Fruit fly (Drosophila melanogaster): ENCODE results near the gene CG2924.

The CG2924 gene

DNA sequence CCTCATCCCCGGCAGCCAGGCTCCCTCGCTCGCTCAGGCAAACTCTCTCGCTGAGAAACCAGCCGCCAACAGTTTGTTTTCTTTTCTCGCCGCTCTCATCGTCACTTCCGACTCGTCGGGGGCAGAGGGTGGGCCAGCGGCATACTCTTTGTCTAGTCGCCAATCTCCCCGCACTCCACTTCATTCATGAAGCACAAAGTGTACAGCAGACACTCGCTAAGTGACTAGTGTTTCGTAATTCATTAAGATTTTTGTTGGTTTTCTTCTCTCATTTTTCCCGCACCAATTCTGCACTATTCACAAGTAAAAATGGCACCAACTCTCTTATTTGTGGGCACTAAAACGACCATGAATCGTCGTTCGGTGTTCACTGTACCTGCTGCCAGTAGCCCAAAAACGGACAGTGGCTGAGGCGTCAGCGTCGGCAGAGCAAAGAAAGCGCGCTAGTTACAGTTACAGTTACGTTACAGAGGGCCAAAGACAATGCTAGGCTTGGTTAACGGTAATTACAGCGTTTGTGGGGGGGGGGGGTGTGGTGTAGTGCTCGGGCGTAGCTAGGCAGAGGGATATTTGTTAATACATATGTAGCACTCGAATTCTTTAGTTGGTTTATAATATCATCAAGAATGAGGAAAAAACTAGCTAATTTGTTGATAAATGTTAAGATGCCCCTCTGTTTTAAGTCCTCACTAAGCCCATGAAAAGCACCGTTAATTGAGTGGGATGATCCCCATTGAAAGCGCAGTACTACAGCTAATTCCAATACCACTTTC lies 27.1 kb upstream of the CG2924 start:
- TF ChIP-seq Crg-1 (GFP tag; optimal IDR thresholded peaks at IDR 0.05): peak; percentile 90
- TF ChIP-seq CG12768 (GFP tag; optimal IDR thresholded peaks at IDR 0.05): peak; percentile 53
- peak; percentile 79 for TF ChIP-seq Mnt (GFP tag; optimal IDR thresholded peaks at IDR 0.05)
- peak; percentile 97 for TF ChIP-seq ovo (GFP tag; optimal IDR thresholded peaks at IDR 0.05)
- peak; percentile 97 for TF ChIP-seq bab1 (GFP tag; optimal IDR thresholded peaks at IDR 0.05)
- peak; percentile 80 for TF ChIP-seq Hr96 (GFP tag; optimal IDR thresholded peaks at IDR 0.05)
- TF ChIP-seq cnc (optimal IDR thresholded peaks at IDR 0.05): no peak
- peak; percentile 29 for TF ChIP-seq CG7045 (GFP tag; optimal IDR thresholded peaks at IDR 0.05)
- peak; percentile 71 for TF ChIP-seq CG11617 (GFP tag; optimal IDR thresholded peaks at IDR 0.05)
- TF ChIP-seq CG33017 (tag; optimal IDR thresholded peaks at IDR 0.05): peak; percentile 60
- TF ChIP-seq Clk (GFP tag; optimal IDR thresholded peaks at IDR 0.05): peak; percentile 27
- peak; percentile 89 for TF ChIP-seq CG7101 (tag; optimal IDR thresholded peaks at IDR 0.05)
- peak; percentile 43 for TF ChIP-seq tj (GFP tag; optimal IDR thresholded peaks at IDR 0.05)
- peak; percentile 66 for TF ChIP-seq cic (GFP tag; optimal IDR thresholded peaks at IDR 0.05)
- TF ChIP-seq CG14711 (tag; optimal IDR thresholded peaks at IDR 0.05): peak; percentile 83
- no peak for TF ChIP-seq toe (GFP tag; optimal IDR thresholded peaks at IDR 0.05)
- TF ChIP-seq CG1620 (GFP tag; optimal IDR thresholded peaks at IDR 0.05): peak; percentile 68
- TF ChIP-seq kay (GFP tag; ENCODE audit: borderline replicate concordance): no peak
- TF ChIP-seq CG5204 (GFP tag; optimal IDR thresholded peaks at IDR 0.05): peak; percentile 31
- peak; percentile 98 for TF ChIP-seq pad (GFP tag; optimal IDR thresholded peaks at IDR 0.05)

dm6 chrX:2296230-2297044 lies 25.9 kb upstream of the CG2924 start:
- TF ChIP-seq tj (GFP tag; optimal IDR thresholded peaks at IDR 0.05) (peak; percentile 98), CG12768 (GFP tag; optimal IDR thresholded peaks at IDR 0.05) (peak; percentile 83), ovo (GFP tag; optimal IDR thresholded peaks at IDR 0.05) (peak; percentile 58), kay (GFP tag; ENCODE audit: borderline replicate concordance) (no peak), Mnt (GFP tag; optimal IDR thresholded peaks at IDR 0.05) (peak; percentile 73), toe (GFP tag; optimal IDR thresholded peaks at IDR 0.05) (peak; percentile 69), cnc (optimal IDR thresholded peaks at IDR 0.05) (no peak), CG11617 (GFP tag; optimal IDR thresholded peaks at IDR 0.05) (peak; percentile 94), Crg-1 (GFP tag; optimal IDR thresholded peaks at IDR 0.05) (peak; percentile 69), Hr96 (GFP tag; optimal IDR thresholded peaks at IDR 0.05) (peak; percentile 95), CG1620 (GFP tag; optimal IDR thresholded peaks at IDR 0.05) (peak; percentile 83), CG5204 (GFP tag; optimal IDR thresholded peaks at IDR 0.05) (peak; percentile 82), cic (GFP tag; optimal IDR thresholded peaks at IDR 0.05) (peak; percentile 57), bab1 (GFP tag; optimal IDR thresholded peaks at IDR 0.05) (peak; percentile 88), pad (GFP tag; optimal IDR thresholded peaks at IDR 0.05) (peak; percentile 74), CG14711 (tag; optimal IDR thresholded peaks at IDR 0.05) (peak; percentile 76), CG7045 (GFP tag; optimal IDR thresholded peaks at IDR 0.05) (peak; percentile 71), CG7101 (tag; optimal IDR thresholded peaks at IDR 0.05) (peak; percentile 86), CG33017 (tag; optimal IDR thresholded peaks at IDR 0.05) (peak; percentile 69), Clk (GFP tag; optimal IDR thresholded peaks at IDR 0.05) (peak; percentile 67)

DNA sequence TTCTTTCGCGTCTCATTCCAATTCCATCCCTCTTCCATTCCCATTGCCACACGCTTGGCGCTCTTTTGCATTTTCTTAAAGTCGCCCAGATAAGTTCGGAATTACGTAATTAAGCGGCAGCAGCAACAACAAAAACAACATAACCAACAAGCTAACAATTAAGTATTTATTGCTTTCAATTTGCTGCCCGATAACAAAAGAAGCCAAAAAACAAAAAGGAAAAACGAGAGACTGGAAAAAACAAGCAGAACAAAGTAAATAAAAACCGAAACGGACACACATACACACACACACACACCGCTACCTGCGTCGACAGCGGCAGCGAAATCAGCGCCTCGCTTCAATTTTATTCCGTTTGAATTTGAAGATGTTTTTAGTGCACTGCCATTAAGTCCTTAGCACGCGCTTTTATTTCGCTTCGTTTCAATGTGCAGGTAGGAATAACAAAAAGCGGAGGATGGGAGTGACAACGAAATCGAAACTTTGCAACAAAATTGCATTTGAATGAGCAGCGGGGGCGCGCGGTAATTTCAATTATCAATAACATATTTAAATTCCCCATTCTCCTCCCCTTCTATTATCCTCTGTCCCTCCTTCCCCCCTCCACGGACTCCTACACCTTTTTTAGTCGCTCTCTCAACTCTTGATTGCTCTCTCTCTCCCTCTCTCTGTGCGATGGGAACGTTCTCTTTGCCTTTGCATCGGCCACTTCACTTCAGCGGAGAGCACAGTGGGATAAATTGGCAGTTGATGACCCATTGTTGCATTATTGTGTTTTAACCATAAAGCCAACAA lies 25.1 kb upstream of the CG2924 start, which contains the start of gene Raf:
TSS of gene Raf (plus strand) at position 32 of the 795 bp plus-strand sequence.
- TF ChIP-seq Crg-1 (GFP tag; optimal IDR thresholded peaks at IDR 0.05) (peak; percentile 79), CG14711 (tag; optimal IDR thresholded peaks at IDR 0.05) (no peak), pad (GFP tag; optimal IDR thresholded peaks at IDR 0.05) (peak; percentile 84), CG7045 (GFP tag; optimal IDR thresholded peaks at IDR 0.05) (no peak), ovo (GFP tag; optimal IDR thresholded peaks at IDR 0.05) (peak; percentile 72), tj (GFP tag; optimal IDR thresholded peaks at IDR 0.05) (no peak)

- TF ChIP-seq CG5204 (GFP tag; optimal IDR thresholded peaks at IDR 0.05) (no peak), bab1 (GFP tag; optimal IDR thresholded peaks at IDR 0.05) (peak; percentile 50), pad (GFP tag; optimal IDR thresholded peaks at IDR 0.05) (peak; percentile 61), CG1620 (GFP tag; optimal IDR thresholded peaks at IDR 0.05) (no peak), Mnt (GFP tag; optimal IDR thresholded peaks at IDR 0.05) (peak; percentile 39), CG14711 (tag; optimal IDR thresholded peaks at IDR 0.05) (peak; percentile 47), cic (GFP tag; optimal IDR thresholded peaks at IDR 0.05) (peak; percentile 20), tj (GFP tag; optimal IDR thresholded peaks at IDR 0.05) (peak; percentile 44), Clk (GFP tag; optimal IDR thresholded peaks at IDR 0.05) (no peak), kay (GFP tag; ENCODE audit: borderline replicate concordance) (no peak), ovo (GFP tag; optimal IDR thresholded peaks at IDR 0.05) (no peak), CG33017 (tag; optimal IDR thresholded peaks at IDR 0.05) (no peak), Hr96 (GFP tag; optimal IDR thresholded peaks at IDR 0.05) (no peak), cnc (optimal IDR thresholded peaks at IDR 0.05) (no peak), CG11617 (GFP tag; optimal IDR thresholded peaks at IDR 0.05) (no peak), Crg-1 (GFP tag; optimal IDR thresholded peaks at IDR 0.05) (no peak), CG12768 (GFP tag; optimal IDR thresholded peaks at IDR 0.05) (no peak), CG7045 (GFP tag; optimal IDR thresholded peaks at IDR 0.05) (no peak), CG7101 (tag; optimal IDR thresholded peaks at IDR 0.05) (peak; percentile 42), toe (GFP tag; optimal IDR thresholded peaks at IDR 0.05) (no peak)
These were observed 24.2 kb upstream of the CG2924 start for dm6 chrX:2294474-2295434.
